Worm (Caenorhabditis elegans) whole organism, L4 larva: ENCODE results near the gene fbxa-18.
A peak's percentile ranks its signal among the peaks of the same experiment; 100 is the strongest.

Source experiments
- D1046.2 ChIP-seq: fragments of 200-800 bp; sonication (Bioruptor generic); IDR thresholded peaks from 2 replicates; pipeline ENCODE4 v1.3.6; 2022; ENCODE audit warnings: missing genetic modification characterization, missing compliant biosample characterization
- F26F4.8 ChIP-seq: fragments of 200-800 bp; sonication (Bioruptor generic); conservative IDR thresholded peaks from 2 replicates; pipeline ENCODE4 v1.3.6; 2022; ENCODE audit warnings: missing genetic modification characterization, missing compliant biosample characterization
- F37D6.2 ChIP-seq: sonication (generic microtip); optimal IDR thresholded peaks from 2 replicates; lab custom pipeline; 2016; ENCODE audit warnings: mild to moderate bottlenecking, missing genetic modification characterization, missing compliant biosample characterization
- R02D3.7 ChIP-seq: fragments of 150-350 bp; sonication (generic microtip); optimal IDR thresholded peaks from 3 replicates; lab custom pipeline; 2014; ENCODE audit warnings: missing biosample characterization, missing genetic modification characterization
- T26A8.4 ChIP-seq: fragments of 200-800 bp; sonication (Bioruptor generic); IDR thresholded peaks from 2 replicates; pipeline ENCODE4 v1.3.6; 2022; ENCODE audit warnings: missing genetic modification characterization, missing compliant biosample characterization
- Y105C5A.15 ChIP-seq: fragments of 200-800 bp; sonication (Bioruptor generic); IDR thresholded peaks from 2 replicates; pipeline ENCODE4 v1.3.6; 2022; ENCODE audit warnings: missing genetic modification characterization, missing compliant biosample characterization
- Y5F2A.4 ChIP-seq: fragments of 200-800 bp; sonication (Bioruptor generic); optimal IDR thresholded peaks from 2 replicates; lab custom pipeline; 2018; ENCODE audit warnings: mild to moderate bottlenecking, missing genetic modification characterization, missing compliant biosample characterization
- ZK337.2 ChIP-seq: fragments of 200-800 bp; sonication (Bioruptor generic); IDR thresholded peaks from 2 replicates; pipeline ENCODE4 v1.3.6; 2022; ENCODE audit warnings: missing genetic modification reagents, missing genetic modification characterization, missing compliant biosample characterization
- aly-2 ChIP-seq: sonication (generic microtip); optimal IDR thresholded peaks from 2 replicates; lab custom pipeline; 2018; ENCODE audit warnings: missing biosample characterization, missing genetic modification characterization
- ama-1 ChIP-seq: fragments of 150-350 bp; optimal IDR thresholded peaks from 2 replicates; lab custom pipeline; 2014; ENCODE audit warnings: inconsistent platforms, mixed read lengths
- attf-4 ChIP-seq: sonication (generic microtip); optimal IDR thresholded peaks from 3 replicates; lab custom pipeline; 2017; ENCODE audit warnings: missing biosample characterization, missing genetic modification characterization
- ceh-32 ChIP-seq: sonication (generic microtip); optimal IDR thresholded peaks from 2 replicates; lab custom pipeline; 2016; ENCODE audit warnings: mild to moderate bottlenecking, missing genetic modification characterization, missing compliant biosample characterization; ENCODE audit not compliant: poor library complexity
- ceh-44 ChIP-seq: fragments of 200-800 bp; sonication (Bioruptor generic); IDR thresholded peaks from 2 replicates; pipeline ENCODE4 v1.3.6; 2022; ENCODE audit warnings: missing genetic modification reagents, missing genetic modification characterization, missing compliant biosample characterization
- ceh-62 ChIP-seq: sonication (generic microtip); optimal IDR thresholded peaks from 2 replicates; lab custom pipeline; 2017; ENCODE audit warnings: missing biosample characterization, missing genetic modification characterization
- daf-12 ChIP-seq: fragments of 150-350 bp; optimal IDR thresholded peaks from 2 replicates; lab custom pipeline; 2014; ENCODE audit warnings: missing biosample characterization, missing genetic modification reagents, missing genetic modification characterization
- dmd-6 ChIP-seq: fragments of 200-800 bp; sonication (Bioruptor generic); IDR thresholded peaks from 2 replicates; pipeline ENCODE4 v1.3.6; 2022; ENCODE audit warnings: missing genetic modification reagents, missing genetic modification characterization, missing compliant biosample characterization
- dmd-8 ChIP-seq: fragments of 200-800 bp; sonication (Bioruptor generic); IDR thresholded peaks from 2 replicates; pipeline ENCODE4 v1.3.6; 2022; ENCODE audit warnings: missing genetic modification characterization, missing compliant biosample characterization
- dmd-9 ChIP-seq: fragments of 200-800 bp; sonication (Bioruptor generic); IDR thresholded peaks from 2 replicates; pipeline ENCODE4 v1.3.6; 2022; ENCODE audit warnings: missing genetic modification reagents, missing genetic modification characterization, missing compliant biosample characterization
- egl-27 ChIP-seq: sonication (generic microtip); optimal IDR thresholded peaks from 3 replicates; lab custom pipeline; 2017; ENCODE audit warnings: missing biosample characterization, missing genetic modification reagents, missing genetic modification characterization
- fkh-10 ChIP-seq: fragments of 150-350 bp; optimal IDR thresholded peaks from 2 replicates; lab custom pipeline; 2014; ENCODE audit warnings: missing biosample characterization, missing genetic modification reagents, missing genetic modification characterization
- fos-1 ChIP-seq: fragments of 150-350 bp; optimal IDR thresholded peaks from 2 replicates; lab custom pipeline; 2014; ENCODE audit warnings: missing biosample characterization, missing genetic modification characterization
- gei-8 ChIP-seq: fragments of 200-800 bp; sonication (Bioruptor generic); optimal IDR thresholded peaks from 2 replicates; lab custom pipeline; 2018; ENCODE audit warnings: mild to moderate bottlenecking, missing genetic modification characterization, missing compliant biosample characterization
- hlh-11 ChIP-seq: fragments of 200-800 bp; sonication (Bioruptor generic); optimal IDR thresholded peaks from 2 replicates; lab custom pipeline; 2018; ENCODE audit warnings: mild to moderate bottlenecking, missing genetic modification characterization, missing compliant biosample characterization
- hlh-30 ChIP-seq: sonication (generic microtip); optimal IDR thresholded peaks from 2 replicates; lab custom pipeline; 2017; ENCODE audit warnings: antibody characterized with exemption, mild to moderate bottlenecking, missing genetic modification characterization, missing compliant biosample characterization; ENCODE audit not compliant: insufficient read depth
- lin-15B ChIP-seq: fragments of 150-350 bp; sonication (generic microtip); optimal IDR thresholded peaks from 3 replicates; lab custom pipeline; 2014; ENCODE audit warnings: missing biosample characterization, missing genetic modification characterization
- lin-29 ChIP-seq: fragments of 200-800 bp; sonication (Bioruptor generic); IDR thresholded peaks from 2 replicates; pipeline ENCODE4 v1.3.6; 2022; ENCODE audit warnings: missing genetic modification reagents, missing genetic modification characterization, missing compliant biosample characterization
- lin-39 ChIP-seq: fragments of 150-350 bp; optimal IDR thresholded peaks from 2 replicates; lab custom pipeline; 2014; ENCODE audit warnings: missing biosample characterization, missing genetic modification reagents, missing genetic modification characterization
- lir-3 ChIP-seq: sonication (generic microtip); optimal IDR thresholded peaks from 2 replicates; lab custom pipeline; 2016; ENCODE audit warnings: mild to moderate bottlenecking, missing genetic modification characterization, missing compliant biosample characterization
- lsy-2 ChIP-seq, 2 experiments: fragments of 150-350 bp in 1 of 2; sonication (generic microtip) in 1 of 2; optimal IDR thresholded peaks; 2 replicates each; lab custom pipeline; 2014 to 2017; ENCODE audit warnings: missing biosample characterization in 2 of 2, missing genetic modification characterization in 2 of 2
- madf-5 ChIP-seq, 2 experiments: fragments of 200-800 bp; sonication (Bioruptor generic); IDR thresholded peaks; 2 replicates each; pipeline ENCODE4 v1.3.6; 2022; ENCODE audit warnings: missing compliant biosample characterization in 2 of 2, missing genetic modification characterization in 2 of 2
- mxl-2 ChIP-seq: fragments of 200-800 bp; sonication (Bioruptor generic); conservative IDR thresholded peaks from 2 replicates; pipeline ENCODE4 v1.3.6; 2022; ENCODE audit warnings: missing genetic modification reagents, missing genetic modification characterization, missing compliant biosample characterization
- mxl-3 ChIP-seq: fragments of 200-800 bp; sonication (Bioruptor generic); optimal IDR thresholded peaks from 2 replicates; lab custom pipeline; 2018; ENCODE audit warnings: mild to moderate bottlenecking, missing genetic modification characterization, missing compliant biosample characterization
- nhr-10 ChIP-seq: fragments of 150-350 bp; optimal IDR thresholded peaks from 2 replicates; lab custom pipeline; 2014; ENCODE audit warnings: missing biosample characterization, missing genetic modification characterization
- nhr-102 ChIP-seq: sonication (generic microtip); optimal IDR thresholded peaks from 2 replicates; lab custom pipeline; 2016; ENCODE audit warnings: mild to moderate bottlenecking, missing genetic modification characterization, moderate library complexity, missing compliant biosample characterization
- nhr-11 ChIP-seq: fragments of 150-350 bp; optimal IDR thresholded peaks from 2 replicates; lab custom pipeline; 2014; ENCODE audit warnings: missing biosample characterization, missing genetic modification characterization
- nhr-111 ChIP-seq: fragments of 200-800 bp; sonication (Bioruptor generic); optimal IDR thresholded peaks from 2 replicates; lab custom pipeline; 2018; ENCODE audit warnings: mild to moderate bottlenecking, missing genetic modification characterization, missing compliant biosample characterization
- nhr-237 ChIP-seq: sonication (generic microtip); optimal IDR thresholded peaks from 2 replicates; lab custom pipeline; 2017; ENCODE audit warnings: missing biosample characterization, missing genetic modification characterization
- nhr-25 ChIP-seq: sonication (generic microtip); optimal IDR thresholded peaks from 2 replicates; lab custom pipeline; 2017; ENCODE audit warnings: missing genetic modification characterization, mild to moderate bottlenecking, missing compliant biosample characterization, antibody characterized with exemption, moderate library complexity, borderline replicate concordance; ENCODE audit not compliant: insufficient read depth
- nhr-28 ChIP-seq: fragments of 150-350 bp; optimal IDR thresholded peaks from 2 replicates; lab custom pipeline; 2014; ENCODE audit warnings: missing biosample characterization, missing genetic modification characterization
- nhr-76 ChIP-seq: fragments of 150-350 bp; optimal IDR thresholded peaks from 2 replicates; lab custom pipeline; 2014; ENCODE audit warnings: missing biosample characterization, missing genetic modification characterization
- pha-4 ChIP-seq, 2 experiments: fragments of 150-350 bp in 1 of 2; fragments of 200-800 bp in 1 of 2; sonication (Bioruptor generic) in 1 of 2; IDR thresholded peaks in 1 of 2; optimal IDR thresholded peaks in 1 of 2; 2 replicates each; pipeline versions ENCODE4 v1.3.6 to Lab custom; 2014 to 2022; ENCODE audit warnings: missing genetic modification characterization in 2 of 2, missing genetic modification reagents in 2 of 2, missing biosample characterization in 1 of 2, missing compliant biosample characterization in 1 of 2
- rbr-2 ChIP-seq: sonication (generic microtip); optimal IDR thresholded peaks from 2 replicates; lab custom pipeline; 2016; ENCODE audit warnings: missing genotype, missing genetic modification characterization, missing compliant biosample characterization
- skn-1 ChIP-seq: fragments of 150-350 bp; optimal IDR thresholded peaks from 2 replicates; lab custom pipeline; 2014; ENCODE audit warnings: missing biosample characterization, missing genetic modification characterization
- spr-3 ChIP-seq: fragments of 200-800 bp; sonication (Bioruptor generic); optimal IDR thresholded peaks from 2 replicates; lab custom pipeline; 2018; ENCODE audit warnings: mild to moderate bottlenecking, missing genetic modification characterization, missing compliant biosample characterization
- tag-97 ChIP-seq: fragments of 200-800 bp; sonication (Bioruptor generic); IDR thresholded peaks from 2 replicates; pipeline ENCODE4 v1.3.6; 2022; ENCODE audit warnings: missing genetic modification characterization, missing compliant biosample characterization
- unc-130 ChIP-seq: sonication (generic microtip); optimal IDR thresholded peaks from 2 replicates; lab custom pipeline; 2016; ENCODE audit warnings: missing genetic modification reagents, missing genetic modification characterization, missing compliant biosample characterization
- unc-39 ChIP-seq: sonication (generic microtip); optimal IDR thresholded peaks from 2 replicates; lab custom pipeline; 2017; ENCODE audit warnings: missing biosample characterization, missing genetic modification characterization
- vab-7 ChIP-seq: fragments of 200-800 bp; sonication (Bioruptor generic); IDR thresholded peaks from 2 replicates; pipeline ENCODE4 v1.3.6; 2022; ENCODE audit warnings: missing genetic modification reagents, missing genetic modification characterization, missing compliant biosample characterization
- zip-11 ChIP-seq: fragments of 200-800 bp; sonication (Bioruptor generic); IDR thresholded peaks from 2 replicates; pipeline ENCODE4 v1.3.6; 2022; ENCODE audit warnings: missing genetic modification characterization, missing compliant biosample characterization
- ztf-7 ChIP-seq: fragments of 150-350 bp; optimal IDR thresholded peaks from 2 replicates; lab custom pipeline; 2014; ENCODE audit warnings: missing biosample characterization, missing genetic modification characterization

fbxa-18 gene

ce11 chrV:16100103-16100730 is 42.3 kb upstream of the fbxa-18 start, which contains the start of gene cth-1 (continued):
- TF ChIP-seq pha-4 (GFP tag; IDR thresholded peaks at IDR 0.05; lab: Robert Waterston, UW): no peak
- TF ChIP-seq pha-4 (tag; optimal IDR thresholded peaks at IDR 0.05; lab: Kevin White, UChicago): no peak
- no peak for TF ChIP-seq aly-2 (tag; lab: Kevin White, UChicago)
- no peak for TF ChIP-seq rbr-2 (tag; lab: Kevin White, UChicago)
- TF ChIP-seq vab-7 (GFP tag; lab: Robert Waterston, UW): no peak
- no peak for TF ChIP-seq Y5F2A.4 (GFP tag; lab: Kevin White, UChicago)
- no peak for TF ChIP-seq nhr-111
- TF ChIP-seq unc-39 (tag; lab: Kevin White, UChicago): no peak
- no peak for TF ChIP-seq ama-1 (lab: Kevin White, UChicago)
- TF ChIP-seq dmd-6 (GFP tag; lab: Robert Waterston, UW): peak; percentile 69
- no peak for TF ChIP-seq nhr-102 (tag; lab: Kevin White, UChicago)
- TF ChIP-seq madf-5 (GFP tag; IDR thresholded peaks at IDR 0.05; lab: Robert Waterston, UW): no peak
- TF ChIP-seq zip-11 (GFP tag; lab: Robert Waterston, UW): no peak
- TF ChIP-seq unc-130: no peak
- TF ChIP-seq ceh-32 (tag; lab: Kevin White, UChicago): no peak
- TF ChIP-seq nhr-28: peak; percentile 97
- TF ChIP-seq skn-1 (tag; lab: Kevin White, UChicago): no peak
- TF ChIP-seq lsy-2 (tag; optimal IDR thresholded peaks at IDR 0.05; lab: Kevin White, UChicago): no peak
- TF ChIP-seq hlh-30 (tag; lab: Kevin White, UChicago): peak; percentile 32
- TF ChIP-seq nhr-76 (tag; lab: Kevin White, UChicago): no peak
- no peak for TF ChIP-seq ceh-62 (tag; lab: Kevin White, UChicago)
- TF ChIP-seq ztf-7 (tag; lab: Kevin White, UChicago): no peak
- TF ChIP-seq nhr-10 (tag; lab: Kevin White, UChicago): no peak
- no peak for TF ChIP-seq Y105C5A.15 (GFP tag; lab: Robert Waterston, UW)
- no peak for TF ChIP-seq lin-39 (tag; lab: Kevin White, UChicago)
- TF ChIP-seq R02D3.7 (tag; lab: Kevin White, UChicago): no peak
- TF ChIP-seq nhr-237 (tag; lab: Kevin White, UChicago): no peak
- no peak for TF ChIP-seq lin-29 (GFP tag; lab: Robert Waterston, UW)
- no peak for TF ChIP-seq F26F4.8
- no peak for TF ChIP-seq ZK337.2
- no peak for TF ChIP-seq daf-12 (tag; lab: Kevin White, UChicago)
- TF ChIP-seq fkh-10 (GFP tag; lab: Kevin White, UChicago): no peak
- TF ChIP-seq fos-1 (tag; lab: Kevin White, UChicago): no peak
- TF ChIP-seq dmd-9 (GFP tag; lab: Robert Waterston, UW): no peak
- peak; percentile 27 for TF ChIP-seq hlh-11 (tag; lab: Kevin White, UChicago)
- no peak for TF ChIP-seq F37D6.2 (tag; lab: Kevin White, UChicago)
- TF ChIP-seq D1046.2: no peak
- no peak for TF ChIP-seq T26A8.4
- TF ChIP-seq gei-8 (GFP tag; lab: Kevin White, UChicago): no peak
- no peak for TF ChIP-seq mxl-2 (GFP tag; lab: Robert Waterston, UW)
- TF ChIP-seq lin-15B (tag; lab: Kevin White, UChicago): no peak
- no peak for TF ChIP-seq nhr-11 (tag; lab: Kevin White, UChicago)
- no peak for TF ChIP-seq spr-3 (GFP tag; lab: Kevin White, UChicago)
- no peak for TF ChIP-seq egl-27 (tag; lab: Kevin White, UChicago)
- TF ChIP-seq nhr-25 (tag; lab: Kevin White, UChicago): no peak
- no peak for TF ChIP-seq tag-97 (GFP tag; lab: Robert Waterston, UW)
- no peak for TF ChIP-seq attf-4 (tag; lab: Kevin White, UChicago)
- TF ChIP-seq lir-3 (tag; lab: Kevin White, UChicago): no peak
- TF ChIP-seq mxl-3 (GFP tag; lab: Kevin White, UChicago): no peak
- no peak for TF ChIP-seq ceh-44
- TF ChIP-seq dmd-8 (GFP tag; lab: Robert Waterston, UW): no peak
